Fruit fly (Drosophila melanogaster) whole organism, adult: ENCODE measurements around the gene Suv3.
A peak's percentile ranks its signal among the peaks of the same experiment; 100 is the strongest.

Experiments used
- CG33017 ChIP-seq: fragments of 200-800 bp; sonication (Bioruptor generic); optimal IDR thresholded peaks from 2 replicates; lab custom pipeline; 2018; ENCODE audit warnings: missing biosample characterization, mild to moderate bottlenecking, missing genetic modification characterization, moderate library complexity
- Clk ChIP-seq: fragments of 200-800 bp; sonication (Bioruptor generic); optimal IDR thresholded peaks from 2 replicates; lab custom pipeline; 2017; ENCODE audit warnings: missing biosample characterization, missing genetic modification characterization
- cic ChIP-seq: fragments of 200-800 bp; sonication (Bioruptor generic); optimal IDR thresholded peaks from 2 replicates; lab custom pipeline; 2017; ENCODE audit warnings: missing biosample characterization, mild to moderate bottlenecking, missing genetic modification characterization, moderate library complexity
- ovo ChIP-seq: fragments of 200-800 bp; sonication (Bioruptor generic); optimal IDR thresholded peaks from 2 replicates; lab custom pipeline; 2016; ENCODE audit warnings: missing biosample characterization, missing genetic modification characterization

Gene Suv3

DNA sequence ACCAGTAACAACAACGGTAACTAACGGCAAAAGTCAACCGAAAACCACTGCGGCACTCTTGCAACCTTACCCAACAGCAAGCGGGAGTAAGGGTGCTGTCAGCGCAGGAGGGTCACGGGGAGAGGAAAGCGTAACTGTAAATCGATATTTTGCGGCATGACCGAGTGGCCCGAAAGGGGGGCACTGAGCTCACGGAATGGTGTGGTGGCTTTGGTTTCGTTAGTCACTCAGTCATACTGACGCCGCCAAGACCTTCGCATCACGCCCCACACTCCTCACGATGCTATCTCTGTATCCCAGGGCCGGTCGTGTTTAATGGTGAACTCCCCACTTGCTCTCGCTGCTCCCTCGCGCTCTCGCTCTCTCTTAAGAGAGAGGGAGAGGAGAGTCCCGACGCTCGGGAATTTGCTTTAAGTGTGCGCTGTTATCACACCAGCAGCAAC is 49.3 kb downstream of the Suv3 start:
- TF ChIP-seq ovo (GFP tag; lab: Kevin White, UChicago) (peak; percentile 8), Clk (GFP tag; lab: Kevin White, UChicago) (no peak), CG33017 (tag; lab: Kevin White, UChicago) (peak; percentile 12)

DNA sequence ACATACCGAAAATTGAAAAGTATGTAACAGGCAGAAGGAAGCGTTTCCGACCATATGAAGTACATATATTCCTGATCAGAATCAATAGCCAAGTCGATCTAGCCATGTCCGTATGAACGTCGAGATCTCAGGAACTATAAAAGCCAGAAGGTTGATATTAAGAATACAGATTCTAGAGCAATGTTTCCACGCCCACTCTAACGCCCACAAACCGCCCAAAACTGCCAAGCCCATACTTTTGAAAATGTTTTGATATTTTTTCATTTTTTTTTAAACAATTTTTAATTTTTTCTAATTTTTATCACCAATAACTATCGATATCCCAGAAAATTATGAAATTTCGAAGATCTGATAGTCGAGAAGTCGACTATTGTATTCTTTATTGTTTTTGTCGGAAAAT is 50.7 kb downstream of the Suv3 start:
- no peak for TF ChIP-seq cic (GFP tag; lab: Kevin White, UChicago)
- no peak for TF ChIP-seq CG33017 (tag; lab: Kevin White, UChicago)
